Worm (Caenorhabditis elegans) whole organism, L3 larva: ENCODE data around the gene crh-1.
A peak's percentile ranks its signal among the peaks of the same experiment; 100 is the strongest.

Source experiments
- ZK546.5 ChIP-seq: sonication (generic microtip); optimal IDR thresholded peaks from 2 replicates; lab custom pipeline; 2017; ENCODE audit warnings: missing biosample characterization, missing genetic modification characterization
- aly-2 ChIP-seq: fragments of 150-350 bp; optimal IDR thresholded peaks from 2 replicates; lab custom pipeline; 2014; ENCODE audit warnings: missing biosample characterization, missing genetic modification characterization
- ama-1 ChIP-seq: fragments of 150-350 bp; optimal IDR thresholded peaks from 2 replicates; lab custom pipeline; 2018
- ceh-16 ChIP-seq: sonication (generic microtip); optimal IDR thresholded peaks from 2 replicates; lab custom pipeline; 2017; ENCODE audit warnings: missing biosample characterization, missing genetic modification characterization
- ceh-28 ChIP-seq: fragments of 150-350 bp; optimal IDR thresholded peaks from 2 replicates; lab custom pipeline; 2014; ENCODE audit warnings: missing biosample characterization, missing genetic modification reagents, missing genetic modification characterization
- ceh-82 ChIP-seq: fragments of 150-350 bp; optimal IDR thresholded peaks from 2 replicates; lab custom pipeline; 2014; ENCODE audit warnings: missing biosample characterization, missing genetic modification characterization
- daf-12 ChIP-seq: fragments of 150-350 bp; optimal IDR thresholded peaks from 2 replicates; lab custom pipeline; 2014; ENCODE audit warnings: missing biosample characterization, missing genetic modification reagents, missing genetic modification characterization
- egl-27 ChIP-seq: sonication (generic microtip); optimal IDR thresholded peaks from 4 replicates; lab custom pipeline; 2017; ENCODE audit warnings: missing biosample characterization, missing genetic modification reagents, missing genetic modification characterization
- egl-5 ChIP-seq: fragments of 150-350 bp; optimal IDR thresholded peaks from 2 replicates; lab custom pipeline; 2017; ENCODE audit warnings: missing biosample characterization, missing genetic modification reagents, missing genetic modification characterization, inconsistent platforms
- elt-1 ChIP-seq: fragments of 150-350 bp; optimal IDR thresholded peaks from 2 replicates; lab custom pipeline; 2014; ENCODE audit warnings: missing biosample characterization, missing genetic modification characterization
- elt-2 ChIP-seq: sonication (generic microtip); optimal IDR thresholded peaks from 2 replicates; lab custom pipeline; 2016; ENCODE audit warnings: missing genetic modification reagents, mild to moderate bottlenecking, missing genetic modification characterization, missing compliant biosample characterization
- elt-3 ChIP-seq, 3 experiments: fragments of 150-350 bp in 1 of 3; sonication (generic microtip) in 2 of 3; optimal IDR thresholded peaks; 2 replicates in 2 of 3; 4 replicates in 1 of 3; lab custom pipeline; 2014 to 2017; ENCODE audit warnings: missing biosample characterization in 3 of 3, missing genetic modification characterization in 3 of 3
- eor-1 ChIP-seq, 2 experiments: fragments of 150-350 bp; optimal IDR thresholded peaks; 2 replicates each; lab custom pipeline; 2014 to 2018; ENCODE audit warnings: missing biosample characterization in 2 of 2, missing genetic modification characterization in 2 of 2
- fkh-10 ChIP-seq: sonication (generic microtip); optimal IDR thresholded peaks from 2 replicates; lab custom pipeline; 2017; ENCODE audit warnings: missing biosample characterization, missing genetic modification reagents, missing genetic modification characterization
- fkh-2 ChIP-seq: fragments of 150-350 bp; optimal IDR thresholded peaks from 2 replicates; lab custom pipeline; 2014; ENCODE audit warnings: missing biosample characterization, missing genetic modification reagents, missing genetic modification characterization
- hmg-11 ChIP-seq: sonication (generic microtip); optimal IDR thresholded peaks from 2 replicates; lab custom pipeline; 2016; ENCODE audit warnings: missing genetic modification characterization, missing compliant biosample characterization
- jun-1 ChIP-seq: fragments of 150-350 bp; optimal IDR thresholded peaks from 2 replicates; lab custom pipeline; 2014; ENCODE audit warnings: missing biosample characterization, missing genetic modification reagents, missing genetic modification characterization
- lin-15B ChIP-seq: fragments of 150-350 bp; optimal IDR thresholded peaks from 2 replicates; lab custom pipeline; 2014; ENCODE audit warnings: missing biosample characterization, missing genetic modification characterization
- lin-39 ChIP-seq: fragments of 150-350 bp; optimal IDR thresholded peaks from 2 replicates; lab custom pipeline; 2018; ENCODE audit warnings: missing biosample characterization, missing genetic modification reagents, missing genetic modification characterization
- lsy-12 ChIP-seq: sonication (generic microtip); optimal IDR thresholded peaks from 2 replicates; lab custom pipeline; 2016; ENCODE audit warnings: mild to moderate bottlenecking, missing genetic modification characterization, missing compliant biosample characterization
- mdl-1 ChIP-seq: fragments of 150-350 bp; optimal IDR thresholded peaks from 2 replicates; lab custom pipeline; 2014; ENCODE audit warnings: missing biosample characterization, missing genetic modification characterization
- mml-1 ChIP-seq: fragments of 150-350 bp; sonication (generic microtip); optimal IDR thresholded peaks from 3 replicates; lab custom pipeline; 2014; ENCODE audit warnings: missing biosample characterization, missing genetic modification characterization
- nfya-1 ChIP-seq: sonication (generic microtip); optimal IDR thresholded peaks from 2 replicates; lab custom pipeline; 2017; ENCODE audit warnings: missing genetic modification characterization, mild to moderate bottlenecking, missing compliant biosample characterization, antibody characterized with exemption, moderate library complexity; ENCODE audit not compliant: insufficient read depth
- nhr-11 ChIP-seq: fragments of 150-350 bp; optimal IDR thresholded peaks from 2 replicates; lab custom pipeline; 2014; ENCODE audit warnings: missing biosample characterization, missing genetic modification characterization
- nhr-23 ChIP-seq: fragments of 150-350 bp; optimal IDR thresholded peaks from 2 replicates; lab custom pipeline; 2014; ENCODE audit warnings: missing biosample characterization, missing genetic modification reagents, missing genetic modification characterization
- nhr-25 ChIP-seq: sonication (generic microtip); optimal IDR thresholded peaks from 2 replicates; lab custom pipeline; 2017; ENCODE audit warnings: missing biosample characterization, missing genetic modification characterization
- nhr-28 ChIP-seq: fragments of 150-350 bp; optimal IDR thresholded peaks from 2 replicates; lab custom pipeline; 2014; ENCODE audit warnings: missing biosample characterization, missing genetic modification characterization
- nhr-67 ChIP-seq: fragments of 150-350 bp; optimal IDR thresholded peaks from 2 replicates; lab custom pipeline; 2014; ENCODE audit warnings: missing biosample characterization, missing genetic modification characterization
- nhr-77 ChIP-seq: fragments of 150-350 bp; optimal IDR thresholded peaks from 2 replicates; lab custom pipeline; 2014; ENCODE audit warnings: missing biosample characterization, missing genetic modification characterization
- pha-4 ChIP-seq: fragments of 150-350 bp; optimal IDR thresholded peaks from 2 replicates; lab custom pipeline; 2014; ENCODE audit warnings: missing biosample characterization, missing genetic modification reagents, missing genetic modification characterization
- pqm-1 ChIP-seq: fragments of 150-350 bp; optimal IDR thresholded peaks from 2 replicates; lab custom pipeline; 2017; ENCODE audit warnings: missing biosample characterization, missing genetic modification characterization, inconsistent platforms
- skn-1 ChIP-seq: fragments of 150-350 bp; optimal IDR thresholded peaks from 2 replicates; lab custom pipeline; 2014; ENCODE audit warnings: missing biosample characterization, missing genetic modification characterization
- snpc-4 ChIP-seq: fragments of 150-350 bp; optimal IDR thresholded peaks from 2 replicates; lab custom pipeline; 2014; ENCODE audit warnings: missing biosample characterization, missing genetic modification characterization
- tbx-2 ChIP-seq: sonication (generic microtip); optimal IDR thresholded peaks from 2 replicates; lab custom pipeline; 2016; ENCODE audit warnings: mild to moderate bottlenecking, missing genetic modification characterization, missing compliant biosample characterization
- unc-39 ChIP-seq: sonication (generic microtip); optimal IDR thresholded peaks from 4 replicates; lab custom pipeline; 2017; ENCODE audit warnings: missing biosample characterization, missing genetic modification characterization
- unc-62 ChIP-seq: fragments of 150-350 bp; sonication (generic microtip); optimal IDR thresholded peaks from 4 replicates; lab custom pipeline; 2014; ENCODE audit warnings: missing biosample characterization, missing genetic modification reagents, missing genetic modification characterization
- zag-1 ChIP-seq: fragments of 150-350 bp; optimal IDR thresholded peaks from 2 replicates; lab custom pipeline; 2014; ENCODE audit warnings: missing biosample characterization, missing genetic modification characterization
- ztf-11 ChIP-seq: fragments of 150-350 bp; optimal IDR thresholded peaks from 2 replicates; lab custom pipeline; 2014; ENCODE audit warnings: missing biosample characterization, missing genetic modification characterization
- ztf-4 ChIP-seq: fragments of 150-350 bp; optimal IDR thresholded peaks from 2 replicates; lab custom pipeline; 2014; ENCODE audit warnings: missing biosample characterization, missing genetic modification characterization

Gene crh-1

ce11 chrIII:11738482-11738881 lies 80.9 kb downstream of the crh-1 start:
- TF ChIP-seq elt-3 (tag; optimal IDR thresholded peaks at IDR 0.05; lab: Kevin White, UChicago) (no peak), ZK546.5 (tag; lab: Kevin White, UChicago) (no peak), lsy-12 (tag; lab: Kevin White, UChicago) (no peak), nhr-67 (tag; lab: Kevin White, UChicago) (no peak), zag-1 (tag; lab: Kevin White, UChicago) (no peak), nfya-1 (tag; lab: Kevin White, UChicago) (peak; percentile 73), ceh-82 (tag; lab: Kevin White, UChicago) (no peak), snpc-4 (tag; lab: Kevin White, UChicago) (no peak), pha-4 (no peak), egl-5 (no peak), nhr-23 (tag; lab: Kevin White, UChicago) (no peak), elt-1 (tag; lab: Kevin White, UChicago) (peak; percentile 24), lin-15B (peak; percentile 17), hmg-11 (tag; lab: Kevin White, UChicago) (peak; percentile 11), lin-39 (tag; lab: Kevin White, UChicago) (peak; percentile 73), ztf-4 (tag; lab: Kevin White, UChicago) (no peak), nhr-77 (tag; lab: Kevin White, UChicago) (no peak), unc-62 (GFP tag; lab: Kevin White, UChicago) (no peak), skn-1 (tag; lab: Kevin White, UChicago) (no peak), pqm-1 (no peak), mml-1 (tag; lab: Kevin White, UChicago) (no peak), tbx-2 (tag; lab: Kevin White, UChicago) (no peak), daf-12 (tag; lab: Kevin White, UChicago) (no peak), jun-1 (tag; lab: Kevin White, UChicago) (no peak), fkh-10 (no peak), fkh-2 (tag; lab: Kevin White, UChicago) (no peak), eor-1 (tag; optimal IDR thresholded peaks at IDR 0.05; lab: Kevin White, UChicago) (no peak), nhr-11 (tag; lab: Kevin White, UChicago) (no peak), elt-2 (tag; lab: Kevin White, UChicago) (no peak), ceh-28 (no peak), unc-39 (tag; lab: Kevin White, UChicago) (no peak), ztf-11 (tag; lab: Kevin White, UChicago) (no peak), aly-2 (tag; lab: Kevin White, UChicago) (no peak), mdl-1 (tag; lab: Kevin White, UChicago) (peak; percentile 21)
- TF ChIP-seq, all 47 proteins: peak for 6

- TF ChIP-seq ama-1 (lab: Kevin White, UChicago) (no peak), ceh-28 (no peak), pha-4 (peak; percentile 73), lin-15B (no peak), nhr-77 (tag; lab: Kevin White, UChicago) (no peak), hmg-11 (tag; lab: Kevin White, UChicago) (no peak), lsy-12 (tag; lab: Kevin White, UChicago) (no peak), nhr-25 (peak; percentile 8), ztf-11 (tag; lab: Kevin White, UChicago) (no peak), egl-27 (no peak), ceh-16 (tag; lab: Kevin White, UChicago) (no peak), snpc-4 (tag; lab: Kevin White, UChicago) (no peak), eor-1 (tag; optimal IDR thresholded peaks at IDR 0.05; lab: Kevin White, UChicago) (no peak), elt-3 (tag; optimal IDR thresholded peaks at IDR 0.05; lab: Kevin White, UChicago) (no peak), unc-39 (tag; lab: Kevin White, UChicago) (no peak), nhr-28 (tag; lab: Kevin White, UChicago) (no peak)
These were observed 83.3 kb downstream of the crh-1 start for ce11 chrIII:11740868-11741267.

- TF ChIP-seq elt-1 (tag; lab: Kevin White, UChicago) (no peak), pqm-1 (no peak)
These were observed 84.6 kb downstream of the crh-1 start for ce11 chrIII:11742191-11742590.
